Fruit fly (Drosophila melanogaster) whole organism, embryonic: ENCODE data around the gene SdicB.
"Not testable (repeated sequence)": the region's sequence is repeated elsewhere in the genome, so short reads cannot be mapped to it uniquely, and the experiment has no call there.

Source experiments
- CG12219 ChIP-seq: fragments of 200-800 bp; sonication (Bioruptor generic); optimal IDR thresholded peaks from 3 replicates; lab custom pipeline; 2018; ENCODE audit warnings: missing biosample characterization, mild to moderate bottlenecking, missing genetic modification characterization
- CG1792 ChIP-seq: fragments of 200-800 bp; sonication (Bioruptor generic); optimal IDR thresholded peaks from 2 replicates; lab custom pipeline; 2016; ENCODE audit warnings: missing biosample characterization, missing genetic modification characterization
- CG32772 ChIP-seq: fragments of 200-800 bp; sonication (Bioruptor generic); IDR thresholded peaks from 2 replicates; pipeline ENCODE4 v1.3.6; 2022; ENCODE audit warnings: missing biosample characterization, missing genetic modification characterization
- Deaf1 ChIP-seq: fragments of 200-800 bp; optimal IDR thresholded peaks from 3 replicates; lab custom pipeline; 2019; ENCODE audit warnings: missing biosample characterization, mild to moderate bottlenecking, missing genetic modification characterization, moderate library complexity
- Neu2 ChIP-seq: fragments of 200-800 bp; sonication (Bioruptor generic); optimal IDR thresholded peaks from 3 replicates; lab custom pipeline; 2016; ENCODE audit warnings: missing biosample characterization, missing genetic modification characterization, borderline replicate concordance
- Sry-β ChIP-seq: fragments of 200-800 bp; sonication (Bioruptor generic); optimal IDR thresholded peaks from 2 replicates; lab custom pipeline; 2018; ENCODE audit warnings: missing biosample characterization, mild to moderate bottlenecking, missing genetic modification characterization, moderate library complexity
- Xrp1 ChIP-seq: fragments of 200-800 bp; sonication (Bioruptor generic); IDR thresholded peaks from 2 replicates; pipeline ENCODE4 v1.3.6; 2022; ENCODE audit warnings: missing biosample characterization, missing genetic modification characterization
- chif ChIP-seq, 2 experiments: fragments of 200-800 bp; sonication (Bioruptor generic); optimal IDR thresholded peaks; 3 replicates each; lab custom pipeline; 2016; ENCODE audit warnings: missing biosample characterization in 2 of 2, missing genetic modification characterization in 2 of 2
- h ChIP-seq: fragments of >200 bp; optimal IDR thresholded peaks from 2 replicates; lab custom pipeline; 2017

- not testable (repeated sequence) for TF ChIP-seq Sry-β (GFP tag; lab: Kevin White, UChicago); chif (GFP tag; optimal IDR thresholded peaks at IDR 0.05; lab: Kevin White, UChicago); Neu2; h (lab: Kevin White, UChicago); CG12219 (GFP tag; lab: Kevin White, UChicago); CG32772 (GFP tag; lab: Robert Waterston, UW); Xrp1; Deaf1; CG1792 (GFP tag; lab: Kevin White, UChicago)
Measured at dm6 chrX:20194127-20194526, 15.3 kb downstream of the SdicB start, which contains the start of gene Sdic3.
